Worm (Caenorhabditis elegans): ENCODE results near the gene C13B9.2.

ce11 chrIII:6604317-6604716 lies 15.7 kb upstream of the C13B9.2 start:
- TF ChIP-seq ets-4 (GFP tag; optimal IDR thresholded peaks at IDR 0.05) (no peak), unc-62 (GFP tag; optimal IDR thresholded peaks at IDR 0.05) (no peak), aptf-3 (GFP tag; IDR thresholded peaks at IDR 0.05) (no peak), Y53G8AR.9 (GFP tag; conservative IDR thresholded peaks at IDR 0.05) (no peak), lsl-1 (GFP tag; optimal IDR thresholded peaks at IDR 0.05) (no peak)
